Worm (Caenorhabditis elegans): ENCODE results near the gene B0244.9.

The B0244.9 gene

DNA sequence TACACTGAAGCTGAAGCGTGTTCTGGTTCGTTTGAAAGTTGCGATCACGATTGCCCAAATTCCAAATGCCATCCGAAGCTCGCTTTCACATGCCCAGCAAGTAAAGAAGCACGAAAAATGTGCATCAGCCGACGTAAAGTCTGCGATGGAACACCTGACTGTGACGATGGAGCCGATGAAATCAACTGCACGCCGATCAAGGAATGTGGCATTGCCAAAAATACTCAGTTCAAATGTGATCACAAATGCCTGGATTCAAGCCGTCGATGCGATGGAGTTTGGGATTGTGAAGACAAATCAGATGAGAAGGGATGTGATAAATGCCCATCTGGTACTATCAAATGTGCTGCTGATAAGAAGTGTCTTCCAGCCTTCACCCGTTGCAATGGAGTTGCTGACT, 1.5 kb downstream of the B0244.9 start:
- TF ChIP-seq madf-10 (tag; optimal IDR thresholded peaks at IDR 0.05) (no peak), hmg-1.2 (GFP tag; IDR thresholded peaks at IDR 0.05) (0 out of 2 replicates have a peak, but pooled peaks have one; percentile 9)

DNA sequence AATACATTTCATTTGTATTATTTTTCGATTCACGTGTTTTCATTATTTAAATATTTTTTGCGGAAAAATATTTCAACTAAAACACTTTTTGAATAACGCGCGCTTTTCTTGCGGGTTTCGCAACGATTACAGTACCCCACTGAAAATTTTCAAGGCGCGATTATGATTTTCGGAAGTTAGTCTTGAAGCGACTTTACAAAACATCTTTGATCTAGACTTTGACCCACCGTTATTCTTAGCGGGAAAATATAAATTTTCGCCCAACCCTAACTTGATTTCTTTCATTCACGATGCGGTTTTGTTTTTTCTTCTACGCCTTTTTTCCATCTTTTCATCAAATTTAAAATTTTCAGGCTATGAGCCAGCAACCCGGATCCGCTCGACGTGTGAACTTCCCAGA, 3.0 kb downstream of the B0244.9 start, which contains the start of gene egg-1:
TSS of gene egg-1 (plus strand) at position 354 of the 400 bp plus-strand sequence.
- TF ChIP-seq madf-10 (tag; optimal IDR thresholded peaks at IDR 0.05) (no peak), ztf-22 (GFP tag; optimal IDR thresholded peaks at IDR 0.05) (no peak), unc-62 (GFP tag; optimal IDR thresholded peaks at IDR 0.05) (no peak), Y53G8AR.9 (GFP tag; conservative IDR thresholded peaks at IDR 0.05) (peak; percentile 44; the same call in 1 of the 2 replicates), B0019.2 (GFP tag; conservative IDR thresholded peaks at IDR 0.05) (peak; percentile 78), F23B12.7 (tag; optimal IDR thresholded peaks at IDR 0.05; ENCODE audit: insufficient read depth) (peak; percentile 75), ztf-18 (tag; optimal IDR thresholded peaks at IDR 0.05) (peak; percentile 74), dpl-1 (GFP tag; optimal IDR thresholded peaks at IDR 0.05) (peak; percentile 95), xnd-1 (tag; optimal IDR thresholded peaks at IDR 0.05) (peak; percentile 98), nfya-2 (GFP tag; IDR thresholded peaks at IDR 0.05) (no peak), F33H1.4 (GFP tag; IDR thresholded peaks at IDR 0.05) (peak; percentile 98), aptf-3 (GFP tag; IDR thresholded peaks at IDR 0.05) (no peak), him-1 (tag; optimal IDR thresholded peaks at IDR 0.05) (peak; percentile 85), snpc-4 (GFP tag; optimal IDR thresholded peaks at IDR 0.05) (peak; percentile 40), snpc-4 (tag; optimal IDR thresholded peaks at IDR 0.05) (peak in 3 of 4 experiments; percentile 8 to 60 (median 59)), bed-2 (GFP tag; IDR thresholded peaks at IDR 0.05) (no peak), repo-1 (tag; optimal IDR thresholded peaks at IDR 0.05) (peak; percentile 12), ekl-4 (GFP tag; IDR thresholded peaks at IDR 0.05) (0 out of 2 replicates have a peak, but pooled peaks have one; percentile 59), ztf-28 (GFP tag; IDR thresholded peaks at IDR 0.05) (0 out of 2 replicates have a peak, but pooled peaks have one; percentile 58), madf-6 (GFP tag; IDR thresholded peaks at IDR 0.05) (peak; percentile 99), aptf-2 (GFP tag; conservative IDR thresholded peaks at IDR 0.05) (peak; percentile 70; the same call in 1 of the 2 replicates), ceh-91 (GFP tag; IDR thresholded peaks at IDR 0.05) (peak; percentile 96), snpc-3.4 (tag; optimal IDR thresholded peaks at IDR 0.05) (peak; percentile 93), snpc-1.3 (tag; optimal IDR thresholded peaks at IDR 0.05; ENCODE audit: insufficient read depth) (peak; percentile 93), athp-1 (tag; optimal IDR thresholded peaks at IDR 0.05) (peak; percentile 63), tbp1 (GFP tag; optimal IDR thresholded peaks at IDR 0.05) (peak; percentile 65), Y79H2A.3 (GFP tag; conservative IDR thresholded peaks at IDR 0.05) (peak; percentile 50; the same call in 1 of the 2 replicates), madf-3 (GFP tag; IDR thresholded peaks at IDR 0.05) (peak; percentile 83), Y53F4B.3 (GFP tag; IDR thresholded peaks at IDR 0.05) (0 out of 2 replicates have a peak, but pooled peaks have one; percentile 17), F55B11.4 (tag; optimal IDR thresholded peaks at IDR 0.05; ENCODE audit: borderline replicate concordance, insufficient read depth) (no peak), tbx-9 (tag; optimal IDR thresholded peaks at IDR 0.05; ENCODE audit: borderline replicate concordance) (no peak), F10E7.11 (tag; optimal IDR thresholded peaks at IDR 0.05) (no peak), mcd-1 (GFP tag; IDR thresholded peaks at IDR 0.05) (peak; percentile 72), lsl-1 (GFP tag; optimal IDR thresholded peaks at IDR 0.05) (peak; percentile 98), efl-1 (GFP tag; optimal IDR thresholded peaks at IDR 0.05) (peak; percentile 98), madf-8 (GFP tag; conservative IDR thresholded peaks at IDR 0.05) (peak; percentile 95), dox-1 (GFP tag; IDR thresholded peaks at IDR 0.05) (peak; percentile 87), nhr-90 (tag; optimal IDR thresholded peaks at IDR 0.05) (no peak), B0336.3 (GFP tag; IDR thresholded peaks at IDR 0.05) (peak; percentile 78), hsf-1 (GFP tag; IDR thresholded peaks at IDR 0.05) (peak; percentile 89), lin-35 (GFP tag; optimal IDR thresholded peaks at IDR 0.05) (peak in 2 of 3 experiments; percentile 51 to 62), rcor-1 (GFP tag; IDR thresholded peaks at IDR 0.05) (peak; percentile 83), hrde-1 (tag; optimal IDR thresholded peaks at IDR 0.05; ENCODE audit: borderline replicate concordance) (peak; percentile 8), Y95B8A.8 (GFP tag; IDR thresholded peaks at IDR 0.05) (peak; percentile 93)
